Fruit fly (Drosophila melanogaster): ENCODE results near the gene Osi1.

Gene Osi1

DNA sequence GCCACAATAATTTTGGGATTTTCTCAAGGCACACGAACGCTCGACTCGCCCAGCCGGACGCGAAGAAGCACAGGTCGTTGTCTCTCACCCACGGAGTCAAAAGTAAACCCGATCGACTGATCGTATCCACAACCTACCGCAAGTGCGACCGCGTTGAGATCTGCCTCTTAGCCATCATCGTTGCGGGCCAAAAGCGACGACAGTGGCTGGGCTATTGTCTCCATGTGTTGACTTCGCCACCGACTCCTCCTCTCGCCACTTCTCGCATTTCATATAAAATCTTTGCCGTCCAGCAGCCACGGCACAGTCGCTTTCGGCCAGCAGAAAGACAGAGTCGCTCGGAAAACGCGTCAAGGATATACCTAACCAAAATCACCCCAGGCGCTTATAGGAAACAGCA lies 35.7 kb downstream of the Osi1 start, which contains the start of gene Osi2:
TSS of gene Osi2 (plus strand) at position 301 of the 400 bp plus-strand sequence.
- no peak for TF ChIP-seq Smox (GFP tag; optimal IDR thresholded peaks at IDR 0.05)
- TF ChIP-seq dsx (GFP tag; optimal IDR thresholded peaks at IDR 0.05; ENCODE audit: poor library complexity, severe bottlenecking) = no peak
- no peak for TF ChIP-seq CG4318 (GFP tag; optimal IDR thresholded peaks at IDR 0.05)
- TF ChIP-seq CG7368 (GFP tag; optimal IDR thresholded peaks at IDR 0.05) = no peak
- TF ChIP-seq CG11762 (GFP tag; optimal IDR thresholded peaks at IDR 0.05; ENCODE audit: insufficient read depth) = no peak
- TF ChIP-seq CG8319 (GFP tag; optimal IDR thresholded peaks at IDR 0.05) = no peak
- no peak for TF ChIP-seq dac (GFP tag; optimal IDR thresholded peaks at IDR 0.05)
- TF ChIP-seq Eip75B (GFP tag; optimal IDR thresholded peaks at IDR 0.05) = no peak
- TF ChIP-seq CG34406 (GFP tag; optimal IDR thresholded peaks at IDR 0.05) = no peak
- no peak for TF ChIP-seq Blimp-1 (GFP tag; optimal IDR thresholded peaks at IDR 0.05)
- no peak for TF ChIP-seq CG6808 (GFP tag; optimal IDR thresholded peaks at IDR 0.05)
- no peak for TF ChIP-seq Sox14 (GFP tag; optimal IDR thresholded peaks at IDR 0.05)
- no peak for TF ChIP-seq eg (GFP tag; IDR thresholded peaks at IDR 0.05)
- no peak for TF ChIP-seq CG15336 (GFP tag; IDR thresholded peaks at IDR 0.05)
- no peak for TF ChIP-seq Gug (GFP tag; IDR thresholded peaks at IDR 0.05)
- TF ChIP-seq salr (GFP tag; optimal IDR thresholded peaks at IDR 0.05) = no peak
- TF ChIP-seq net (GFP tag; optimal IDR thresholded peaks at IDR 0.05) = no peak
- TF ChIP-seq topi (GFP tag; optimal IDR thresholded peaks at IDR 0.05) = no peak
- no peak for TF ChIP-seq Hr38 (GFP tag; optimal IDR thresholded peaks at IDR 0.05)

DNA sequence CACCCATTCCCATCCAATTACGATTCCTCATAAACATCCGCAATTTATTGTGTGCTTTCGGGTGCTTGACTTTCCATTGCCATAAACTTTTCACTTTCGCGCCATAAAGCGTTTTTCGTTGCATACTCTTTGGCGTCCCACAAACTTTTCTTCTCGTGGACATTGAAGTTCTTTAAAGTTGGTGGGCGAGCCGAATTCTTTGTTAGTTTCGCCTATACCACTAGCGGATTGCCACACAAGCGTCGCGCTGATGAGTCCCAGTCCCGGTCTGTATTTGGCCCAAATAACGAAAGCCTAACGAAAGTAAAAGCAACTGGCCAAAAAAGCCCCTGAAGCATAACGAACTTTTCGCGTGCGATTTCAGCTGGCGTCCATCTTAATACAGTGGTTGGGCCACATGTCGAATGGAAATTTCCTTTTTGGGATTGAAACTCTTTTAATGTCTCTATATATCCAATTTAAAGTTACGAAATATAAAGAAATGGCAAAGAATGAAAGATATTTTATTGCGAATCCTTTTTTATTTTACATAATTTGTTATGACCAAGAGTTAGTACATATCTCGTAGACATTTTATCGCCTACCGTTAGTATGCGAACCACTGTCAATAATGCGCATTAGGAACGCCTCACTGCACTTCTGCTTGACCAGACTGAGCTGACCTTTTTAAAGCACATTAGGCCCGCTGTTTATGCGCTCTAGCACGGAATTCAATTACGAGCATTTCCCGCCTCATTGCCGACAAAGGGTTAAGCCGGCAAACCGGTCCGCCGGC lies 37.1 kb downstream of the Osi1 start:
- peak; percentile 78 for TF ChIP-seq Eip78C (GFP tag)
- peak; percentile 74 for TF ChIP-seq CG8119 (GFP tag; IDR thresholded peaks at IDR 0.05)
- TF ChIP-seq net (GFP tag; optimal IDR thresholded peaks at IDR 0.05) = peak; percentile 51
- TF ChIP-seq Lpt (GFP tag; optimal IDR thresholded peaks at IDR 0.05) = no peak
- peak; percentile 59 for TF ChIP-seq CG15336 (GFP tag; IDR thresholded peaks at IDR 0.05)
- no peak for TF ChIP-seq CG6808 (GFP tag; optimal IDR thresholded peaks at IDR 0.05)
- peak; percentile 56 for TF ChIP-seq esn (GFP tag; optimal IDR thresholded peaks at IDR 0.05)
- TF ChIP-seq Sox14 (GFP tag; optimal IDR thresholded peaks at IDR 0.05) = peak; percentile 44
- peak; percentile 40 for TF ChIP-seq CG6276 (GFP tag; optimal IDR thresholded peaks at IDR 0.05)
- peak; percentile 27 for TF ChIP-seq acj6 (GFP tag; optimal IDR thresholded peaks at IDR 0.05)
- TF ChIP-seq ss (GFP tag; optimal IDR thresholded peaks at IDR 0.05) = no peak
- TF ChIP-seq CG7368 (GFP tag; optimal IDR thresholded peaks at IDR 0.05) = no peak
- peak; percentile 78 for TF ChIP-seq CG32006 (GFP tag; optimal IDR thresholded peaks at IDR 0.05)
- peak; percentile 44 for TF ChIP-seq pdm3 (GFP tag; optimal IDR thresholded peaks at IDR 0.05)
- peak; percentile 20 for TF ChIP-seq CG3919 (GFP tag; optimal IDR thresholded peaks at IDR 0.05)
- peak; percentile 30 for TF ChIP-seq achi (GFP tag; optimal IDR thresholded peaks at IDR 0.05)
- peak; percentile 53 for TF ChIP-seq Met (GFP tag; optimal IDR thresholded peaks at IDR 0.05)
- no peak for TF ChIP-seq eg (GFP tag; IDR thresholded peaks at IDR 0.05)
- peak; percentile 59 for TF ChIP-seq Smox (GFP tag; optimal IDR thresholded peaks at IDR 0.05)
- TF ChIP-seq Ets96B (tag; optimal IDR thresholded peaks at IDR 0.05) = no peak
- TF ChIP-seq CG10669 (GFP tag; optimal IDR thresholded peaks at IDR 0.05) = no peak
- no peak for TF ChIP-seq CG11762 (GFP tag; optimal IDR thresholded peaks at IDR 0.05; ENCODE audit: insufficient read depth)
- TF ChIP-seq CG11294 (GFP tag; IDR thresholded peaks at IDR 0.05) = no peak
- TF ChIP-seq salr (GFP tag; optimal IDR thresholded peaks at IDR 0.05) = peak in 1 of 2 experiments; percentile 25
- TF ChIP-seq Hr39 (GFP tag; optimal IDR thresholded peaks at IDR 0.05) = peak; percentile 55
- TF ChIP-seq spab (GFP tag; optimal IDR thresholded peaks at IDR 0.05) = no peak
- TF ChIP-seq CG3032 (tag; optimal IDR thresholded peaks at IDR 0.05) = no peak
- peak; percentile 43 for TF ChIP-seq topi (GFP tag; optimal IDR thresholded peaks at IDR 0.05)
- no peak for TF ChIP-seq Hr38 (GFP tag; optimal IDR thresholded peaks at IDR 0.05)
- no peak for TF ChIP-seq CG6854 (GFP tag; optimal IDR thresholded peaks at IDR 0.05)
- TF ChIP-seq CG8632 (GFP tag; optimal IDR thresholded peaks at IDR 0.05) = peak; percentile 37
- no peak for TF ChIP-seq Eip75B (GFP tag; optimal IDR thresholded peaks at IDR 0.05)
- peak; percentile 57 for TF ChIP-seq CG4318 (GFP tag; optimal IDR thresholded peaks at IDR 0.05)
- peak; percentile 53 for TF ChIP-seq Sox102F (GFP tag; optimal IDR thresholded peaks at IDR 0.05)
- no peak for TF ChIP-seq CG11902 (GFP tag; optimal IDR thresholded peaks at IDR 0.05)
- no peak for TF ChIP-seq Eip93F (GFP tag; optimal IDR thresholded peaks at IDR 0.05)
- TF ChIP-seq vri (GFP tag; optimal IDR thresholded peaks at IDR 0.05) = no peak
- TF ChIP-seq Hr4 (GFP tag; optimal IDR thresholded peaks at IDR 0.05) = peak; percentile 71
- TF ChIP-seq CG6792 (GFP tag; optimal IDR thresholded peaks at IDR 0.05) = peak; percentile 7
- TF ChIP-seq dac (GFP tag; optimal IDR thresholded peaks at IDR 0.05) = peak; percentile 31
- no peak for TF ChIP-seq fd59A (GFP tag; optimal IDR thresholded peaks at IDR 0.05)
